Worm (Caenorhabditis elegans) whole organism, L3 larva: ENCODE data around the gene dop-2.

ENCODE experiments used
- aly-2 ChIP-seq: fragments of 150-350 bp; optimal IDR thresholded peaks from 2 replicates; lab custom pipeline; 2014; ENCODE audit warnings: missing biosample characterization, missing genetic modification characterization
- mdl-1 ChIP-seq: fragments of 150-350 bp; optimal IDR thresholded peaks from 2 replicates; lab custom pipeline; 2014; ENCODE audit warnings: missing biosample characterization, missing genetic modification characterization
- nfya-1 ChIP-seq: sonication (generic microtip); optimal IDR thresholded peaks from 2 replicates; lab custom pipeline; 2017; ENCODE audit warnings: missing genetic modification characterization, mild to moderate bottlenecking, missing compliant biosample characterization, antibody characterized with exemption, moderate library complexity; ENCODE audit not compliant: insufficient read depth
- nhr-237 ChIP-seq: fragments of 150-350 bp; optimal IDR thresholded peaks from 2 replicates; lab custom pipeline; 2014; ENCODE audit warnings: missing biosample characterization, missing genetic modification characterization
- nhr-25 ChIP-seq: sonication (generic microtip); optimal IDR thresholded peaks from 2 replicates; lab custom pipeline; 2017; ENCODE audit warnings: missing biosample characterization, missing genetic modification characterization
- pqm-1 ChIP-seq: fragments of 150-350 bp; optimal IDR thresholded peaks from 2 replicates; lab custom pipeline; 2017; ENCODE audit warnings: missing biosample characterization, missing genetic modification characterization, inconsistent platforms

ce11 chrV:9609217-9609616 is 861 bp downstream of the dop-2 start:
- TF ChIP-seq nhr-237 (tag; lab: Kevin White, UChicago) (no peak), nhr-25 (tag; lab: Kevin White, UChicago) (no peak), nfya-1 (tag; lab: Kevin White, UChicago) (no peak), pqm-1 (tag; lab: Kevin White, UChicago) (no peak), mdl-1 (tag; lab: Kevin White, UChicago) (no peak), aly-2 (no peak)
